Fruit fly (Drosophila melanogaster): ENCODE data around the gene cm.
A peak's percentile ranks its signal among the peaks of the same experiment; 100 is the strongest.

The cm gene

dm6 chrX:7001135-7001769 is 9.7 kb downstream of the cm start (continued):
- TF ChIP-seq CG8119 (GFP tag; IDR thresholded peaks at IDR 0.05): 0 out of 3 replicates have a peak, but pooled peaks have one; percentile 35
- TF ChIP-seq esn (GFP tag; optimal IDR thresholded peaks at IDR 0.05): peak; percentile 68
- TF ChIP-seq lz (GFP tag; optimal IDR thresholded peaks at IDR 0.05): no peak
- peak; percentile 41; the same call in 1 of the 2 replicates for TF ChIP-seq CG15336 (GFP tag; IDR thresholded peaks at IDR 0.05)
- peak; percentile 61 for TF ChIP-seq CG32006 (GFP tag; optimal IDR thresholded peaks at IDR 0.05)
- no peak for TF ChIP-seq fkh (GFP tag; optimal IDR thresholded peaks at IDR 0.05)
- TF ChIP-seq Ets21C (GFP tag; optimal IDR thresholded peaks at IDR 0.05): peak; percentile 7
- peak; percentile 21 for TF ChIP-seq dsx (GFP tag; optimal IDR thresholded peaks at IDR 0.05; ENCODE audit: poor library complexity, severe bottlenecking)
- TF ChIP-seq salr (GFP tag; optimal IDR thresholded peaks at IDR 0.05): peak in 1 of 2 experiments; percentile 33
- TF ChIP-seq net (GFP tag; optimal IDR thresholded peaks at IDR 0.05): peak; percentile 18
- no peak for TF ChIP-seq Hr4 (GFP tag; optimal IDR thresholded peaks at IDR 0.05)
- TF ChIP-seq Met (GFP tag; optimal IDR thresholded peaks at IDR 0.05): peak; percentile 64
- TF ChIP-seq CG6276 (GFP tag; optimal IDR thresholded peaks at IDR 0.05): peak; percentile 33
- TF ChIP-seq CG16779 (tag; optimal IDR thresholded peaks at IDR 0.05): no peak
- TF ChIP-seq fd85E (GFP tag; optimal IDR thresholded peaks at IDR 0.05): no peak
- TF ChIP-seq CG11294 (GFP tag; IDR thresholded peaks at IDR 0.05): no peak
- TF ChIP-seq dac (GFP tag; optimal IDR thresholded peaks at IDR 0.05): no peak
- TF ChIP-seq vri (GFP tag; optimal IDR thresholded peaks at IDR 0.05): peak; percentile 56
- TF ChIP-seq CG31627 (GFP tag; optimal IDR thresholded peaks at IDR 0.05): no peak
- TF ChIP-seq CG34406 (GFP tag; optimal IDR thresholded peaks at IDR 0.05): peak; percentile 32
- TF ChIP-seq CG6792 (GFP tag; optimal IDR thresholded peaks at IDR 0.05): peak; percentile 17
- no peak for TF ChIP-seq CG6163 (GFP tag; IDR thresholded peaks at IDR 0.05)
- no peak for TF ChIP-seq Hr38 (GFP tag; optimal IDR thresholded peaks at IDR 0.05)
- TF ChIP-seq Sox14 (GFP tag; optimal IDR thresholded peaks at IDR 0.05): peak; percentile 7
- TF ChIP-seq Sox15 (GFP tag; optimal IDR thresholded peaks at IDR 0.05): no peak
- peak; percentile 18 for TF ChIP-seq CG3032 (tag; optimal IDR thresholded peaks at IDR 0.05)
- no peak for TF ChIP-seq Eip75B (GFP tag; optimal IDR thresholded peaks at IDR 0.05)

- no peak for TF ChIP-seq dac (GFP tag; optimal IDR thresholded peaks at IDR 0.05)
- no peak for TF ChIP-seq Lpt (GFP tag; optimal IDR thresholded peaks at IDR 0.05)
- peak in 1 of 2 experiments; percentile 54 for TF ChIP-seq ss (GFP tag; optimal IDR thresholded peaks at IDR 0.05)
- peak; percentile 34 for TF ChIP-seq CG8632 (GFP tag; optimal IDR thresholded peaks at IDR 0.05)
- no peak for TF ChIP-seq CG16779 (tag; optimal IDR thresholded peaks at IDR 0.05)
- TF ChIP-seq vri (GFP tag; optimal IDR thresholded peaks at IDR 0.05): no peak
- peak; percentile 17 for TF ChIP-seq Ets96B (tag; optimal IDR thresholded peaks at IDR 0.05)
- peak; percentile 41; the same call in 1 of the 3 replicates for TF ChIP-seq CG6163 (GFP tag; IDR thresholded peaks at IDR 0.05)
- no peak for TF ChIP-seq eg (GFP tag; IDR thresholded peaks at IDR 0.05)
- TF ChIP-seq esn (GFP tag; optimal IDR thresholded peaks at IDR 0.05): no peak
- no peak for TF ChIP-seq CG8319 (GFP tag; optimal IDR thresholded peaks at IDR 0.05)
- no peak for TF ChIP-seq svp (GFP tag)
- TF ChIP-seq CG6276 (GFP tag; optimal IDR thresholded peaks at IDR 0.05): peak; percentile 28
- TF ChIP-seq fkh (GFP tag; optimal IDR thresholded peaks at IDR 0.05): no peak
- peak; percentile 34 for TF ChIP-seq fd59A (GFP tag; optimal IDR thresholded peaks at IDR 0.05)
- peak; percentile 56 for TF ChIP-seq achi (GFP tag; optimal IDR thresholded peaks at IDR 0.05)
- peak; percentile 65 for TF ChIP-seq CG32006 (GFP tag; optimal IDR thresholded peaks at IDR 0.05)
- no peak for TF ChIP-seq topi (GFP tag; optimal IDR thresholded peaks at IDR 0.05)
- peak; percentile 40 for TF ChIP-seq Sox102F (GFP tag; optimal IDR thresholded peaks at IDR 0.05)
- peak; percentile 53 for TF ChIP-seq Eip75B (GFP tag; optimal IDR thresholded peaks at IDR 0.05)
- TF ChIP-seq Ets21C (GFP tag; optimal IDR thresholded peaks at IDR 0.05): no peak
- no peak for TF ChIP-seq Blimp-1 (GFP tag; optimal IDR thresholded peaks at IDR 0.05)
- no peak for TF ChIP-seq CG4318 (GFP tag; optimal IDR thresholded peaks at IDR 0.05)
- TF ChIP-seq CG34406 (GFP tag; optimal IDR thresholded peaks at IDR 0.05): no peak
- no peak for TF ChIP-seq CG11902 (GFP tag; optimal IDR thresholded peaks at IDR 0.05)
- TF ChIP-seq salr (GFP tag; optimal IDR thresholded peaks at IDR 0.05): peak in 1 of 2 experiments; percentile 59
- TF ChIP-seq lz (GFP tag; optimal IDR thresholded peaks at IDR 0.05): peak; percentile 6
- TF ChIP-seq Hr39 (GFP tag; optimal IDR thresholded peaks at IDR 0.05): no peak
- TF ChIP-seq CG6792 (GFP tag; optimal IDR thresholded peaks at IDR 0.05): peak; percentile 28
- TF ChIP-seq spab (GFP tag; optimal IDR thresholded peaks at IDR 0.05): peak; percentile 19
- no peak for TF ChIP-seq CG7368 (GFP tag; optimal IDR thresholded peaks at IDR 0.05)
- peak; percentile 35 for TF ChIP-seq Sox14 (GFP tag; optimal IDR thresholded peaks at IDR 0.05)
- no peak for TF ChIP-seq CG10669 (GFP tag; optimal IDR thresholded peaks at IDR 0.05)
- peak; percentile 38 for TF ChIP-seq CG6808 (GFP tag; optimal IDR thresholded peaks at IDR 0.05)
These were observed 10.4 kb downstream of the cm start for dm6 chrX:7000444-7001134.
